Fruit fly (Drosophila melanogaster): ENCODE measurements around the gene Cdk1.

The Cdk1 gene

DNA sequence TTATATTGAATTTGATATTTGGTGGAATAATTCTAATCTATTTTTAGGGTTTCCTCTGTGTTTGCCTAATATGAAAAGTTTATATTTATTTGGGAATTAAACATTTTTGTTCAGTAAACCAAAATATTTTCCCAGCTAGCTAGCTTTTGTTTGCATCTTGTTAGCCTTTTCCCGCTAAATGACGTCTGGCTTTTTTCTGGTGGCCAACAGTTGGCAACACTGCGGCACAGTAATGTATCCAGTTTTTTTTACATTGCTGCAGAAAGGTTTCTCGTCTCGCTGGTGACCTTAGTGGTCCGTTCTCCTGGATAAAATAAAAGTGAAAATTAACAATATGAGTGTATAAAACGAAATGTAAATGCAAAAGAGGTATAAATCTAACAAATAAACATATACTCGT is 21.8 kb downstream of the Cdk1 start, which contains the start of gene lft:
Gene lft (plus strand): TSS at position 243 of the 400 bp plus-strand sequence.
- TF ChIP-seq ey (GFP tag; optimal IDR thresholded peaks at IDR 0.05) (no peak), CG32264 (GFP tag; optimal IDR thresholded peaks at IDR 0.05) (no peak), woc (GFP tag; optimal IDR thresholded peaks at IDR 0.05) (peak; percentile 60), fru (GFP tag; optimal IDR thresholded peaks at IDR 0.05) (peak; percentile 85), Sp1 (GFP tag; optimal IDR thresholded peaks at IDR 0.05) (no peak), Hr78 (GFP tag; optimal IDR thresholded peaks at IDR 0.05) (no peak), Myc (optimal IDR thresholded peaks at IDR 0.05) (peak; percentile 69), Dif (GFP tag; optimal IDR thresholded peaks at IDR 0.05; ENCODE audit: partially characterized antibody) (no peak), CG9705 (GFP tag; optimal IDR thresholded peaks at IDR 0.05) (no peak)

DNA sequence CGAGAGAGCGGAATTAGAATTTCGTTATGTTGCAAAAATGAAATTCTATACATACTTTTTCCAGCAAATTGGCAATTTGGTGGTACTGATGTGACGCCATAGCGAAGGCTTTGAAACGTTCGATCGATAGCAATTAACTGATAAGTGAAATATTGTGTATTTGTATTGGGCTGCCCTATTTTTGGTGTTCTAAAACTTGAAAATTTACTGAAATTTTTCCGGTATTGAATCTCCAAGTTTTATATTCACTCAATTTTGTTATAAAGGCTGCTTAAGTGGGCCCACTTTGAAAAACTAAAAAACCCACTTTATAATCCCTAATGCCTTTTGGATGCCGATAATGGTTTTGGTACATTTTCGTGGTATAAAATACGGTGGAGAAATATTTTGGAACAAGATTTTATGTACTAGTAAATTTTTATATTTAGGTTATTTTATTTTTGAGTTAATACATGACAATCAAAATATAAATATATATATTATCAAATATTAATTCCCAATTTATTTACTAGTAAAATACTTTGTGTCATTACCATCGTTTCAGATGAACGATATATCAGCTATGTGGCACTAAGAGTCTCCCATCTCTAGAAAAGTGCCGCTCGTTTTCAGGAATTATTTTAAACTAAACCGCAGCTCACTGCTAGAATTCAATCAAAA is 23.5 kb downstream of the Cdk1 start, which contains the start of the genes Cand1 and pim:
Gene Cand1 (minus strand): TSS at position 300 of the 660 bp plus-strand sequence.
Gene pim (plus strand): TSS at position 582 of the 660 bp plus-strand sequence.
- peak; percentile 22 for TF ChIP-seq woc (GFP tag; optimal IDR thresholded peaks at IDR 0.05)
- TF ChIP-seq Rel (GFP tag; optimal IDR thresholded peaks at IDR 0.05): no peak
- TF ChIP-seq Rel (tag; optimal IDR thresholded peaks at IDR 0.05): peak; percentile 36
- no peak for TF ChIP-seq foxo (GFP tag; optimal IDR thresholded peaks at IDR 0.05)
- no peak for TF ChIP-seq CG32264 (GFP tag; optimal IDR thresholded peaks at IDR 0.05)
- TF ChIP-seq HLH106 (tag; optimal IDR thresholded peaks at IDR 0.05): peak; percentile 11
- no peak for TF ChIP-seq Myc (optimal IDR thresholded peaks at IDR 0.05)
- no peak for TF ChIP-seq OdsH (GFP tag; optimal IDR thresholded peaks at IDR 0.05)
- TF ChIP-seq GATAd (GFP tag; optimal IDR thresholded peaks at IDR 0.05): no peak
- TF ChIP-seq Sp1 (GFP tag; optimal IDR thresholded peaks at IDR 0.05): no peak
- TF ChIP-seq jim (GFP tag; optimal IDR thresholded peaks at IDR 0.05): no peak
- TF ChIP-seq sv (GFP tag; optimal IDR thresholded peaks at IDR 0.05): no peak
- no peak for TF ChIP-seq pan (optimal IDR thresholded peaks at IDR 0.05)
- TF ChIP-seq Hr78 (GFP tag; optimal IDR thresholded peaks at IDR 0.05): no peak
- no peak for TF ChIP-seq ey (GFP tag; optimal IDR thresholded peaks at IDR 0.05)
- no peak for TF ChIP-seq Jra (GFP tag; optimal IDR thresholded peaks at IDR 0.05)
- no peak for TF ChIP-seq dmrt93B (GFP tag; optimal IDR thresholded peaks at IDR 0.05)
- TF ChIP-seq tai (GFP tag; optimal IDR thresholded peaks at IDR 0.05): no peak
- no peak for TF ChIP-seq Dfd (GFP tag; optimal IDR thresholded peaks at IDR 0.05)
- TF ChIP-seq brk (GFP tag; optimal IDR thresholded peaks at IDR 0.05): no peak
- TF ChIP-seq rgr (GFP tag; optimal IDR thresholded peaks at IDR 0.05): no peak

DNA sequence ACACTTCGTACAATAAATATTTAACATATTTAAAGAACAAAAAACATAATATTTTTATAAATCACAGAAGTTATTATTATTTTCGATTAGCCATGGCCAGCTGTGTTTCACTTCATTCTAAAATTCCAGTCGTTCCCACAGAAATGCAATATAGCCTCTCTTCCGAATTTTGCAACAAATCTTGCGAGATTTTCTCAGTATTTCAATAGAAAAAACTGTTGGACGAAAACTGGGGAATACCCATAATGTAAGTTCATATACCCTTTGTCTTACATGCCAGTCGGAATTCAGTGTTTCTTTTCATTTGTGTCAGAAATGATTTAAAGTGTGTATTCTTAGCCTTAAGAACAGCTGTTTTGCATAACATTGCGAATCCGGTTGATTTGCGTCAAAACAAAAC is 29.6 kb downstream of the Cdk1 start, which contains the start of the genes CtsL4 and ClpP:
Gene CtsL4 (minus strand): TSS at position 90 of the 400 bp plus-strand sequence.
Gene ClpP (plus strand): TSS at position 288 of the 400 bp plus-strand sequence.
- TF ChIP-seq woc (GFP tag; optimal IDR thresholded peaks at IDR 0.05): peak; percentile 66
- TF ChIP-seq sage (GFP tag; optimal IDR thresholded peaks at IDR 0.05): no peak
- no peak for TF ChIP-seq CG32264 (GFP tag; optimal IDR thresholded peaks at IDR 0.05)
- TF ChIP-seq Jra (GFP tag; optimal IDR thresholded peaks at IDR 0.05): no peak

DNA sequence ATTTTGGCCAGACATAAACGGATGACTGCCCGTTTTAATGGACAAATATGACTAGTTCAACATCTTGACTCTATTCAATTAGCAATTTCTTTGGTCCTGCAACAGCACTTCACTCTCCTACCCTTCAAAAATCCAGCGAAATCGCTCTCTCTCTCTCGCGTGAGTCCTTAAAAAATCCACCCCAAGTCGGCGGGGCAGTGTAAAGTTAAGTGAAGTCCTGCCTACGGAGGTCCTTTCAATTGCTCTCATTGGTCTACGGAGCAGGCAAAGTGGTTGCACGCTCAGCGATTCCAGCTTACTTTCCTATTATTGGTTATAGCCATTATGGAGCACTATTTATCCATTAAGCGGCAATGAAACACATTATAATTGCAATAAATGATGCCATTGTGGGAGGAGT is 32.2 kb downstream of the Cdk1 start, which contains the start of gene CG34367:
Gene CG34367 (minus strand): TSS at position 35 of the 400 bp plus-strand sequence.
- TF ChIP-seq woc (GFP tag; optimal IDR thresholded peaks at IDR 0.05): no peak
- no peak for TF ChIP-seq rgr (GFP tag; optimal IDR thresholded peaks at IDR 0.05)
- TF ChIP-seq dsf (GFP tag; optimal IDR thresholded peaks at IDR 0.05; ENCODE audit: borderline replicate concordance): no peak
- no peak for TF ChIP-seq tai (GFP tag; optimal IDR thresholded peaks at IDR 0.05)
- TF ChIP-seq brk (GFP tag; optimal IDR thresholded peaks at IDR 0.05): no peak
- no peak for TF ChIP-seq Abd-B (GFP tag; optimal IDR thresholded peaks at IDR 0.05)
- TF ChIP-seq psq (GFP tag; optimal IDR thresholded peaks at IDR 0.05): no peak
- no peak for TF ChIP-seq h (GFP tag; optimal IDR thresholded peaks at IDR 0.05)
- no peak for TF ChIP-seq ey (GFP tag; optimal IDR thresholded peaks at IDR 0.05)
- TF ChIP-seq N (GFP tag; optimal IDR thresholded peaks at IDR 0.05): no peak
- no peak for TF ChIP-seq dmrt93B (GFP tag; optimal IDR thresholded peaks at IDR 0.05)
- TF ChIP-seq jim (GFP tag; optimal IDR thresholded peaks at IDR 0.05): no peak
- TF ChIP-seq GATAd (GFP tag; optimal IDR thresholded peaks at IDR 0.05): no peak
- TF ChIP-seq HLH106 (tag; optimal IDR thresholded peaks at IDR 0.05): no peak

DNA sequence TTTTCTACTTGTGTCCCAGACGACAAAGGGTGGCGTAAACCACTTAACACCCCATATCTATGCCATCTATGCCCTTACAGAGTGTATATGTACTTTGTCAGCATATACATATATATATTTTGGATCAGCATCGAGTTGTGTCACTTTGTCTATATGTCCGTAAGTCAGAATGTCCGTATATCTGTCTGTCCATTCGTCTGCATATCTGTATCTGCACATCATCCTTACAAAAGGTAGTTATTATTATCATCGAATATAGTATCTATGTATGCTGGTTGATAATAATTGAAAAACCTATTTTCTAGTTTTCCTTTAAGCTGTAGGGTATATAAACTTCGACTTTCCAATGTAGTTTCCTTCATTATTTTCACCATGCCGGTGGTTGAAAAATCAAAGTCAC is 34.9 kb downstream of the Cdk1 start:
- TF ChIP-seq CG9705 (GFP tag; optimal IDR thresholded peaks at IDR 0.05) (no peak), ey (GFP tag; optimal IDR thresholded peaks at IDR 0.05) (no peak)
